Fruit fly (Drosophila melanogaster) whole organism, adult: ENCODE data around the gene NC2beta.

Experiments
- CG14711 ChIP-seq: fragments of 200-800 bp; sonication (Bioruptor generic); optimal IDR thresholded peaks from 2 replicates; lab custom pipeline; 2018; ENCODE audit warnings: missing biosample characterization, mild to moderate bottlenecking, missing genetic modification characterization, moderate library complexity
- CG5204 ChIP-seq: fragments of 200-800 bp; sonication (Bioruptor generic); optimal IDR thresholded peaks from 2 replicates; lab custom pipeline; 2016; ENCODE audit warnings: missing biosample characterization, missing genetic modification characterization
- bab1 ChIP-seq: fragments of 200-800 bp; sonication (Bioruptor generic); optimal IDR thresholded peaks from 3 replicates; lab custom pipeline; 2019; ENCODE audit warnings: missing biosample characterization, mild to moderate bottlenecking, missing genetic modification characterization, moderate library complexity
- ovo ChIP-seq: fragments of 200-800 bp; sonication (Bioruptor generic); optimal IDR thresholded peaks from 2 replicates; lab custom pipeline; 2016; ENCODE audit warnings: missing biosample characterization, missing genetic modification characterization
- tj ChIP-seq: fragments of 200-800 bp; sonication (Bioruptor generic); optimal IDR thresholded peaks from 3 replicates; lab custom pipeline; 2017; ENCODE audit warnings: missing biosample characterization, mild to moderate bottlenecking, missing genetic modification characterization, moderate library complexity
- toe ChIP-seq: fragments of 200-800 bp; sonication (Bioruptor generic); optimal IDR thresholded peaks from 2 replicates; lab custom pipeline; 2016; ENCODE audit warnings: missing biosample characterization, missing genetic modification characterization

DNA sequence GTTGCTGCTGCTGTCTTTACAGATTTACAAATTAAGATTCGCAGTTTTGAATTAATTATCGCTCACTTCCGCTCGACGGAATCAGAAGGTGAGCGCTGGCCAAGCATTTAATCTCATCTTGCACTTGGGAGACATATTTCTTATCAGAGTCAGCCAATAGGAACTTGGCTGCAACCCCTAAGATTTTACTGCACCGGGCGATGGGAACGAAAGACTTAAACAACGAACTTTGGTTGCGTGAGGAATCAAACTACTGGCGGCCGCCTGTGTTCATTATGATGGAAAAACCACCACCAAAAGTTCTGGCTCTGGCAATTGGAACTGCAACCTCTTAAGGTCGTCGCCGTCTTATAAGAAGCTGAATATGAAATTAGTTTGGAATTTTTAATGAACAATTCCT lies 36.1 kb downstream of the NC2beta start:
- TF ChIP-seq tj (GFP tag; lab: Kevin White, UChicago) (no peak), bab1 (GFP tag; lab: Kevin White, UChicago) (no peak), ovo (no peak), CG5204 (no peak), toe (GFP tag; lab: Kevin White, UChicago) (no peak), CG14711 (tag; lab: Kevin White, UChicago) (no peak)
